Worm (Caenorhabditis elegans) whole organism, late embryonic: ENCODE data around the gene cpsf-2.

ENCODE experiments used
- C08G9.2 ChIP-seq: sonication (generic microtip); optimal IDR thresholded peaks from 2 replicates; lab custom pipeline; 2016; ENCODE audit warnings: mild to moderate bottlenecking, missing genetic modification characterization, moderate library complexity, missing compliant biosample characterization
- C38D4.7 ChIP-seq: fragments of 200-800 bp; sonication (Bioruptor generic); optimal IDR thresholded peaks from 2 replicates; lab custom pipeline; 2018; ENCODE audit warnings: mild to moderate bottlenecking, missing genetic modification characterization, moderate library complexity, missing compliant biosample characterization
- K02D7.2 ChIP-seq: sonication (generic microtip); optimal IDR thresholded peaks from 2 replicates; lab custom pipeline; 2017; ENCODE audit warnings: mild to moderate bottlenecking, missing genetic modification characterization, missing compliant biosample characterization
- K09A11.1 ChIP-seq: sonication (generic microtip); optimal IDR thresholded peaks from 2 replicates; lab custom pipeline; 2017; ENCODE audit warnings: antibody characterized with exemption, mild to moderate bottlenecking, missing genetic modification characterization, missing compliant biosample characterization; ENCODE audit not compliant: insufficient read depth
- ceh-18 ChIP-seq: sonication (generic microtip); optimal IDR thresholded peaks from 2 replicates; lab custom pipeline; 2016; ENCODE audit warnings: missing genetic modification characterization, missing compliant biosample characterization
- ceh-2 ChIP-seq: sonication (generic microtip); optimal IDR thresholded peaks from 2 replicates; lab custom pipeline; 2016; ENCODE audit warnings: missing genotype, missing genetic modification characterization, missing compliant biosample characterization
- ceh-24 ChIP-seq: sonication (generic microtip); optimal IDR thresholded peaks from 2 replicates; lab custom pipeline; 2016; ENCODE audit warnings: mild to moderate bottlenecking, missing genetic modification characterization, missing compliant biosample characterization
- ceh-30 ChIP-seq: fragments of 150-350 bp; optimal IDR thresholded peaks from 2 replicates; lab custom pipeline; 2014; ENCODE audit warnings: missing biosample characterization, missing genetic modification characterization
- ceh-31 ChIP-seq: sonication (generic microtip); optimal IDR thresholded peaks from 2 replicates; lab custom pipeline; 2016; ENCODE audit warnings: missing genetic modification characterization, missing compliant biosample characterization
- ceh-34 ChIP-seq: sonication (generic microtip); optimal IDR thresholded peaks from 2 replicates; lab custom pipeline; 2016; ENCODE audit warnings: mild to moderate bottlenecking, missing genetic modification characterization, missing compliant biosample characterization
- ceh-45 ChIP-seq: fragments of 200-800 bp; sonication (Bioruptor generic); IDR thresholded peaks from 2 replicates; pipeline ENCODE4 v1.3.6; 2022; ENCODE audit warnings: missing genetic modification reagents, missing genetic modification characterization, missing compliant biosample characterization
- ceh-48 ChIP-seq: sonication (generic microtip); optimal IDR thresholded peaks from 2 replicates; lab custom pipeline; 2016; ENCODE audit warnings: missing genetic modification characterization, inconsistent platforms, missing compliant biosample characterization
- ceh-6 ChIP-seq: fragments of 200-800 bp; sonication (Bioruptor generic); optimal IDR thresholded peaks from 2 replicates; lab custom pipeline; 2018; ENCODE audit warnings: mild to moderate bottlenecking, missing genetic modification characterization, missing compliant biosample characterization
- ceh-9 ChIP-seq: sonication (generic microtip); optimal IDR thresholded peaks from 2 replicates; lab custom pipeline; 2016; ENCODE audit warnings: mild to moderate bottlenecking, missing genetic modification characterization, inconsistent platforms, missing compliant biosample characterization
- eyg-1 ChIP-seq: sonication (generic microtip); optimal IDR thresholded peaks from 2 replicates; lab custom pipeline; 2016; ENCODE audit warnings: missing genotype, missing genetic modification characterization, missing compliant biosample characterization
- fax-1 ChIP-seq: sonication (generic microtip); optimal IDR thresholded peaks from 2 replicates; lab custom pipeline; 2016; ENCODE audit warnings: missing genotype, missing genetic modification characterization, missing compliant biosample characterization
- fkh-10 ChIP-seq: fragments of 150-350 bp; optimal IDR thresholded peaks from 2 replicates; lab custom pipeline; 2014; ENCODE audit warnings: missing biosample characterization, missing genetic modification reagents, missing genetic modification characterization
- fkh-6 ChIP-seq: sonication (generic microtip); optimal IDR thresholded peaks from 2 replicates; lab custom pipeline; 2016; ENCODE audit warnings: missing genetic modification characterization, missing compliant biosample characterization
- hlh-6 ChIP-seq: sonication (generic microtip); optimal IDR thresholded peaks from 2 replicates; lab custom pipeline; 2016; ENCODE audit warnings: missing genotype, missing genetic modification characterization, missing compliant biosample characterization
- lim-6 ChIP-seq: sonication (generic microtip); optimal IDR thresholded peaks from 2 replicates; lab custom pipeline; 2016; ENCODE audit warnings: missing genetic modification characterization, missing compliant biosample characterization
- mec-3 ChIP-seq: sonication (generic microtip); optimal IDR thresholded peaks from 2 replicates; lab custom pipeline; 2016; ENCODE audit warnings: borderline replicate concordance, missing genetic modification characterization, missing compliant biosample characterization
- nfya-1 ChIP-seq: sonication (generic microtip); optimal IDR thresholded peaks from 2 replicates; lab custom pipeline; 2017; ENCODE audit warnings: missing genetic modification characterization, mild to moderate bottlenecking, missing compliant biosample characterization, antibody characterized with exemption, moderate library complexity
- npax-4 ChIP-seq: sonication (generic microtip); optimal IDR thresholded peaks from 2 replicates; lab custom pipeline; 2016; ENCODE audit warnings: missing genetic modification characterization, missing compliant biosample characterization
- pag-3 ChIP-seq: sonication (generic microtip); optimal IDR thresholded peaks from 2 replicates; lab custom pipeline; 2016; ENCODE audit warnings: missing compliant biosample characterization, missing genetic modification characterization, borderline replicate concordance
- pat-9 ChIP-seq: fragments of 200-800 bp; sonication (Bioruptor generic); optimal IDR thresholded peaks from 2 replicates; lab custom pipeline; 2018; ENCODE audit warnings: mild to moderate bottlenecking, missing genetic modification characterization, moderate library complexity, missing compliant biosample characterization
- pax-1 ChIP-seq: fragments of 150-350 bp; optimal IDR thresholded peaks from 2 replicates; lab custom pipeline; 2014; ENCODE audit warnings: missing biosample characterization, missing genetic modification characterization
- pha-4 ChIP-seq: fragments of 150-350 bp; optimal IDR thresholded peaks from 2 replicates; lab custom pipeline; 2018; ENCODE audit warnings: missing biosample characterization, missing genetic modification reagents, missing genetic modification characterization
- pqm-1 ChIP-seq: sonication (generic microtip); optimal IDR thresholded peaks from 2 replicates; lab custom pipeline; 2016; ENCODE audit warnings: missing genetic modification characterization, missing compliant biosample characterization
- ref-2 ChIP-seq: sonication (generic microtip); optimal IDR thresholded peaks from 2 replicates; lab custom pipeline; 2016; ENCODE audit warnings: missing genetic modification characterization, missing compliant biosample characterization
- sox-4 ChIP-seq: sonication (generic microtip); optimal IDR thresholded peaks from 2 replicates; lab custom pipeline; 2017; ENCODE audit warnings: mild to moderate bottlenecking, missing genetic modification characterization, inconsistent platforms, missing compliant biosample characterization
- syd-9 ChIP-seq: sonication (generic microtip); optimal IDR thresholded peaks from 2 replicates; lab custom pipeline; 2016; ENCODE audit warnings: mild to moderate bottlenecking, missing genetic modification characterization, moderate library complexity, missing compliant biosample characterization
- tbx-2 ChIP-seq: sonication (generic microtip); optimal IDR thresholded peaks from 2 replicates; lab custom pipeline; 2016; ENCODE audit warnings: missing genetic modification characterization, missing compliant biosample characterization
- unc-3 ChIP-seq, 2 experiments: fragments of 200-800 bp in 1 of 2; sonication (Bioruptor generic) in 1 of 2; sonication (generic microtip) in 1 of 2; conservative IDR thresholded peaks in 1 of 2; optimal IDR thresholded peaks in 1 of 2; 2 replicates each; pipeline versions ENCODE4 v1.3.6 to Lab custom; 2016 to 2022; ENCODE audit warnings: missing compliant biosample characterization in 2 of 2, missing genetic modification characterization in 2 of 2, missing genetic modification reagents in 1 of 2
- unc-42 ChIP-seq: sonication (generic microtip); optimal IDR thresholded peaks from 2 replicates; lab custom pipeline; 2016; ENCODE audit warnings: missing genotype, missing genetic modification characterization, missing compliant biosample characterization

Gene cpsf-2

ce11 chrV:7178843-7179242 lies at the start of gene cpsf-2:
Gene cpsf-2 (plus strand): TSS chrV:7179172.
- TF ChIP-seq C38D4.7 (GFP tag; lab: Kevin White, UChicago) = no peak
- TF ChIP-seq ceh-6 (GFP tag; lab: Kevin White, UChicago) = no peak
- no peak for TF ChIP-seq mec-3 (tag; lab: Kevin White, UChicago)
- no peak for TF ChIP-seq ceh-31 (tag; lab: Kevin White, UChicago)
- TF ChIP-seq unc-3 (GFP tag; conservative IDR thresholded peaks at IDR 0.05; lab: Robert Waterston, UW) = no peak
- TF ChIP-seq unc-3 (tag; optimal IDR thresholded peaks at IDR 0.05; lab: Kevin White, UChicago) = no peak
- no peak for TF ChIP-seq eyg-1 (tag; lab: Kevin White, UChicago)
- TF ChIP-seq hlh-6 (tag; lab: Kevin White, UChicago) = no peak
- TF ChIP-seq pax-1 (tag; lab: Kevin White, UChicago) = no peak
- no peak for TF ChIP-seq ceh-30 (tag; lab: Kevin White, UChicago)
- no peak for TF ChIP-seq ceh-2 (tag; lab: Kevin White, UChicago)
- no peak for TF ChIP-seq C08G9.2 (tag; lab: Kevin White, UChicago)
- no peak for TF ChIP-seq pag-3 (tag; lab: Kevin White, UChicago)
- no peak for TF ChIP-seq tbx-2 (tag; lab: Kevin White, UChicago)
- TF ChIP-seq lim-6 = no peak
- no peak for TF ChIP-seq ref-2 (tag; lab: Kevin White, UChicago)
- TF ChIP-seq K09A11.1 (tag; lab: Kevin White, UChicago) = no peak
- TF ChIP-seq ceh-18 (tag; lab: Kevin White, UChicago) = no peak
- TF ChIP-seq ceh-24 = no peak
- no peak for TF ChIP-seq ceh-48 (tag; lab: Kevin White, UChicago)
- TF ChIP-seq nfya-1 (tag; lab: Kevin White, UChicago) = no peak

DNA sequence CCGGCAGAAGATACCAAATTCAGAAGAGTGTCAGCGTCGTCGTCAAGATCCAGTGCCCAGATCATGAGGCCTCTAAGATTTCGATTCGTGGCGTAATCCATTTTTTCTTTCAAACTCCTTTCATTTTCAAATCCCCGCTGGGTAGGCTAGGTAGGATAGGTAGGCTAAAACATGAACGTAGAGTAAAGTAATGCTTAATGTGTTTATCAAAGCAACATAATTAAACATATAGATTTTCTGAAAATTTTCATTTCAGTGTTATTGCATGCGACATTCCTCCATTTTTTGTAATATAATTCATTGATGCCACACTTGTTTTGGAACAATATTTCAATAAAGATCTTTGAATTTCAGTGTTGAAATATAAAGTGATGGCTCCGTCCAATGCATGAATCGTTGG lies 49.5 kb upstream of the cpsf-2 start, which contains the start of gene T01C4.8:
Gene T01C4.8, minus strand, starts transcription at position 101 of the 400 bp plus-strand sequence.
- TF ChIP-seq unc-42 (tag; lab: Kevin White, UChicago) (no peak), fkh-10 (GFP tag; lab: Kevin White, UChicago) (no peak), npax-4 (tag; lab: Kevin White, UChicago) (no peak), ceh-34 (tag; lab: Kevin White, UChicago) (no peak), pag-3 (tag; lab: Kevin White, UChicago) (no peak), K02D7.2 (tag; lab: Kevin White, UChicago) (no peak), lim-6 (no peak), fax-1 (tag; lab: Kevin White, UChicago) (no peak), pat-9 (no peak), ceh-45 (no peak), fkh-6 (tag; lab: Kevin White, UChicago) (no peak), unc-3 (GFP tag; conservative IDR thresholded peaks at IDR 0.05; lab: Robert Waterston, UW) (no peak), unc-3 (tag; optimal IDR thresholded peaks at IDR 0.05; lab: Kevin White, UChicago) (no peak), ceh-9 (tag; lab: Kevin White, UChicago) (no peak), ceh-2 (tag; lab: Kevin White, UChicago) (no peak)

DNA sequence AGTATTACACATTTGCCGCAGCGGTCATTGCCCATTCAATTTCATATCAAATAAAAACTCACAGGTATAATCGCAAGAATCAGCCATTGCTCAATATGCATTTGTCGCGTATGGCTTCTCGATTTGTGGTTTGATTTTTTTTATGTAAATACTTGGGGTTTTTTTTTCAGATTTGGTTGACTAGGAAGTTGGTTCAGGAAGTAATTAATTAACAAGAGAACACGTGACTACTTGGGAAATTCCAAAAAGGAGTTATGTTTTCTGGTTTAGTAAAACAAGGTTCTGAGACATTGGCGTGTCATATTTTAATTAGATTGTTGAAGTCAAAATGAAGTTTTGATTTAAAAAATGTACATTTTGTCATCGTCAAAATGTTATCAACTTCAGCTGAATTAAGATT lies 48.0 kb upstream of the cpsf-2 start, which contains the start of gene srx-36:
Gene srx-36, minus strand, starts transcription at position 101 of the 400 bp plus-strand sequence.
- TF ChIP-seq sox-4 = no peak
- TF ChIP-seq, all 69 proteins: peak for 0

DNA sequence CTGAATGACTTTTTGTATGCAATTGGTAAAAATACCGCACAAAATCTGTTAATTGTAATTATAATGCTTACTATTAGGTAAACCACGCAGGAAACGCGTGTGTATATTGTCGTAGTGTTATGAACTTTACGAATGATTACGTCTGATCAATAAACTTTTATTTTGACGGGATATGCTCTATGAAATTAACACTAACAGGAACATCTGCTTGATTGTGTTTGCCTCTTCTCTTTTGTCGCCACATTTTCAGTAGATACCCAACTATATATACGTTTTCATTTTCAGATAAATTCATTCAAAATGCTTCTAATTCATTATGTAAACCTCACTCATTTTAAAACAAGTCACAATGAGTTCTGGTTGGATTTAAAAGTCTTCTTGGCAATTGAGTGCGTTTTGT lies 46.7 kb upstream of the cpsf-2 start, which contains the start of gene sre-10:
Gene sre-10, plus strand, starts transcription at position 301 of the 400 bp plus-strand sequence.
- no peak for TF ChIP-seq mec-3 (tag; lab: Kevin White, UChicago)
- TF ChIP-seq ceh-2 (tag; lab: Kevin White, UChicago) = no peak
- TF ChIP-seq C08G9.2 (tag; lab: Kevin White, UChicago) = no peak
- no peak for TF ChIP-seq pqm-1 (tag; lab: Kevin White, UChicago)
- TF ChIP-seq pha-4 (tag; lab: Kevin White, UChicago) = no peak
- no peak for TF ChIP-seq syd-9
- no peak for TF ChIP-seq unc-3 (GFP tag; conservative IDR thresholded peaks at IDR 0.05; lab: Robert Waterston, UW)
- TF ChIP-seq unc-3 (tag; optimal IDR thresholded peaks at IDR 0.05; lab: Kevin White, UChicago) = no peak
